Worm (Caenorhabditis elegans): ENCODE data around the gene Y50D4A.1.
A peak's percentile ranks its signal among the peaks of the same experiment; 100 is the strongest.

ce11 chrV:1158247-1158646 lies 49.4 kb upstream of the Y50D4A.1 start:
- TF ChIP-seq ama-1 (optimal IDR thresholded peaks at IDR 0.05) (peak; percentile 23), vab-15 (tag; optimal IDR thresholded peaks at IDR 0.05) (no peak), fkh-10 (GFP tag; optimal IDR thresholded peaks at IDR 0.05) (peak; percentile 5), ztf-11 (tag; optimal IDR thresholded peaks at IDR 0.05) (no peak), nhr-28 (tag; optimal IDR thresholded peaks at IDR 0.05) (no peak), nhr-11 (tag; optimal IDR thresholded peaks at IDR 0.05) (no peak), tlp-1 (tag; optimal IDR thresholded peaks at IDR 0.05) (no peak), nhr-237 (tag; optimal IDR thresholded peaks at IDR 0.05) (no peak)
